Worm (Caenorhabditis elegans): ENCODE measurements around the gene D2045.8.

Gene D2045.8

ce11 chrIII:10481988-10482387, at the start of gene D2045.8:
TSS of gene D2045.8 (plus strand) at chrIII:10482288.
- TF ChIP-seq tlp-1 (tag; optimal IDR thresholded peaks at IDR 0.05) (no peak), dsc-1 (tag; optimal IDR thresholded peaks at IDR 0.05) (no peak), tbx-2 (tag; optimal IDR thresholded peaks at IDR 0.05) (no peak)

ce11 chrIII:10435938-10436842, 45.9 kb upstream of the D2045.8 start, which contains the start of the genes smrd-1 and enu-3.1:
TSS of gene smrd-1 (minus strand) at chrIII:10435988.
TSS of gene enu-3.1 (plus strand) at chrIII:10436276.
- TF ChIP-seq unc-86 (tag; optimal IDR thresholded peaks at IDR 0.05) (peak; percentile 62), mep-1 (tag; optimal IDR thresholded peaks at IDR 0.05) (peak; percentile 42), lsy-2 (tag; optimal IDR thresholded peaks at IDR 0.05) (peak; percentile 72 to 77), xbp-1 (tag; optimal IDR thresholded peaks at IDR 0.05) (peak; percentile 61), dpl-1 (GFP tag; optimal IDR thresholded peaks at IDR 0.05) (peak; percentile 37 to 75 (median 66)), C16A3.4 (tag; optimal IDR thresholded peaks at IDR 0.05) (peak; percentile 13), vab-15 (tag; optimal IDR thresholded peaks at IDR 0.05) (peak; percentile 44), lir-3 (tag; optimal IDR thresholded peaks at IDR 0.05; ENCODE audit: poor library complexity) (peak; percentile 57), nhr-20 (tag; optimal IDR thresholded peaks at IDR 0.05) (peak; percentile 66), ceh-88 (GFP tag; IDR thresholded peaks at IDR 0.05) (peak; percentile 72), F16B12.6 (tag; optimal IDR thresholded peaks at IDR 0.05) (peak; percentile 88), nhr-90 (tag; optimal IDR thresholded peaks at IDR 0.05; ENCODE audit: poor library complexity) (peak; percentile 63), fkh-10 (GFP tag; optimal IDR thresholded peaks at IDR 0.05) (peak; percentile 82), nhr-85 (tag) (peak; percentile 64), ces-1 (GFP tag; optimal IDR thresholded peaks at IDR 0.05) (peak; percentile 92), unc-130 (tag; optimal IDR thresholded peaks at IDR 0.05) (peak; percentile 20), aha-1 (tag; optimal IDR thresholded peaks at IDR 0.05) (peak; percentile 25), lin-14 (GFP tag; optimal IDR thresholded peaks at IDR 0.05) (peak; percentile 78), nhr-47 (tag; optimal IDR thresholded peaks at IDR 0.05) (peak; percentile 84), ceh-8 (GFP tag; optimal IDR thresholded peaks at IDR 0.05) (peak; percentile 93), snpc-4 (tag; optimal IDR thresholded peaks at IDR 0.05) (peak; percentile 13), fkh-8 (tag; optimal IDR thresholded peaks at IDR 0.05) (peak; percentile 80), aly-2 (tag; optimal IDR thresholded peaks at IDR 0.05) (peak; percentile 28), egl-13 (tag; optimal IDR thresholded peaks at IDR 0.05) (peak; percentile 63), dsc-1 (tag; optimal IDR thresholded peaks at IDR 0.05) (peak; percentile 74), nhr-19 (GFP tag; conservative IDR thresholded peaks at IDR 0.05) (peak; percentile 78), C04F5.9 (tag; optimal IDR thresholded peaks at IDR 0.05) (peak; percentile 9), tbx-2 (tag; optimal IDR thresholded peaks at IDR 0.05) (peak; percentile 78), lin-13 (GFP tag; optimal IDR thresholded peaks at IDR 0.05) (peak; percentile 58), ceh-82 (tag; optimal IDR thresholded peaks at IDR 0.05) (peak; percentile 41 to 65 (median 41)), irx-1 (tag; optimal IDR thresholded peaks at IDR 0.05) (peak; percentile 23), lin-35 (GFP tag; optimal IDR thresholded peaks at IDR 0.05) (peak; percentile 69 to 73), efl-1 (optimal IDR thresholded peaks at IDR 0.05) (peak; percentile 53 to 71), efl-1 (GFP tag; optimal IDR thresholded peaks at IDR 0.05 in 1 of 2) (peak; percentile 73 to 96), swsn-7 (tag; optimal IDR thresholded peaks at IDR 0.05) (peak; percentile 70), nhr-71 (tag; optimal IDR thresholded peaks at IDR 0.05) (peak; percentile 82), unc-98 (GFP tag; IDR thresholded peaks at IDR 0.05) (peak; percentile 63), lin-15B (tag; optimal IDR thresholded peaks at IDR 0.05) (peak; percentile 72), ztf-11 (tag; optimal IDR thresholded peaks at IDR 0.05) (peak in 1 of 2 experiments; percentile 65), mab-9 (GFP tag; IDR thresholded peaks at IDR 0.05) (peak; percentile 63), nhr-77 (tag; optimal IDR thresholded peaks at IDR 0.05) (peak; percentile 29), snu-23 (GFP tag; optimal IDR thresholded peaks at IDR 0.05) (peak; percentile 66), isw-1 (GFP tag; IDR thresholded peaks at IDR 0.05) (peak; percentile 73), rnt-1 (tag; optimal IDR thresholded peaks at IDR 0.05) (peak; percentile 59), blmp-1 (tag; optimal IDR thresholded peaks at IDR 0.05) (peak; percentile 26)
